Fruit fly (Drosophila melanogaster) whole organism, embryonic: ENCODE measurements around the gene CG31997.

Experiments
- Blimp-1 ChIP-seq: fragments of 200-800 bp; sonication (Bioruptor generic); optimal IDR thresholded peaks from 3 replicates; lab custom pipeline; 2018; ENCODE audit warnings: missing biosample characterization, missing genetic modification characterization, mild to moderate bottlenecking, moderate library complexity, missing genetic modification reagents
- BtbVII ChIP-seq: fragments of 200-800 bp; sonication (Bioruptor generic); optimal IDR thresholded peaks from 3 replicates; lab custom pipeline; 2017; ENCODE audit warnings: missing biosample characterization, mild to moderate bottlenecking, missing genetic modification characterization
- CG10654 ChIP-seq: fragments of 200-800 bp; sonication (Bioruptor generic); optimal IDR thresholded peaks from 2 replicates; lab custom pipeline; 2016; ENCODE audit warnings: missing biosample characterization, missing genetic modification characterization
- CG11560 ChIP-seq: fragments of 200-800 bp; sonication (Bioruptor generic); IDR thresholded peaks from 3 replicates; pipeline ENCODE4 v1.3.6; 2022; ENCODE audit warnings: missing biosample characterization, missing genetic modification characterization
- CG12071 ChIP-seq: fragments of 200-800 bp; sonication (Bioruptor generic); optimal IDR thresholded peaks from 3 replicates; lab custom pipeline; 2018; ENCODE audit warnings: missing biosample characterization, mild to moderate bottlenecking, missing genetic modification characterization
- CG12744 ChIP-seq: fragments of 200-800 bp; sonication (Bioruptor generic); optimal IDR thresholded peaks from 2 replicates; lab custom pipeline; 2016; ENCODE audit warnings: missing biosample characterization, missing genetic modification characterization
- CG13624 ChIP-seq: fragments of 200-800 bp; sonication (Bioruptor generic); optimal IDR thresholded peaks from 2 replicates; lab custom pipeline; 2016; ENCODE audit warnings: missing biosample characterization, missing genetic modification characterization
- CG14441 ChIP-seq: fragments of 200-800 bp; sonication (Bioruptor generic); IDR thresholded peaks from 2 replicates; pipeline ENCODE4 v1.3.6; 2022; ENCODE audit warnings: missing biosample characterization, missing genetic modification characterization
- CG16813 ChIP-seq: fragments of 200-800 bp; sonication (Bioruptor generic); IDR thresholded peaks from 3 replicates; pipeline ENCODE4 v1.3.6; 2022; ENCODE audit warnings: missing biosample characterization, missing genetic modification characterization; ENCODE audit not compliant: partially characterized antibody
- CG17186 ChIP-seq: fragments of 200-800 bp; sonication (Bioruptor generic); optimal IDR thresholded peaks from 3 replicates; lab custom pipeline; 2017; ENCODE audit warnings: missing biosample characterization, missing genetic modification reagents, missing genetic modification characterization
- CG17328 ChIP-seq: fragments of 200-800 bp; sonication (Bioruptor generic); IDR thresholded peaks from 2 replicates; pipeline ENCODE4 v1.3.6; 2022; ENCODE audit warnings: missing biosample characterization, missing genetic modification characterization
- CG17359 ChIP-seq: fragments of 200-800 bp; sonication (Bioruptor generic); optimal IDR thresholded peaks from 3 replicates; lab custom pipeline; 2018; ENCODE audit warnings: missing biosample characterization, mild to moderate bottlenecking, missing genetic modification characterization, moderate library complexity
- CG2712 ChIP-seq: fragments of 200-800 bp; optimal IDR thresholded peaks from 3 replicates; lab custom pipeline; 2019; ENCODE audit warnings: missing biosample characterization, mild to moderate bottlenecking, missing genetic modification characterization, moderate library complexity
- CG3065 ChIP-seq: fragments of 200-800 bp; sonication (Bioruptor generic); optimal IDR thresholded peaks from 2 replicates; lab custom pipeline; 2016; ENCODE audit warnings: missing biosample characterization, missing genetic modification characterization
- CG32767 ChIP-seq: fragments of 200-800 bp; sonication (Bioruptor generic); IDR thresholded peaks from 2 replicates; pipeline ENCODE4 v1.3.6; 2022; ENCODE audit warnings: missing biosample characterization, missing genetic modification characterization
- CG3281 ChIP-seq: fragments of 200-800 bp; sonication (Bioruptor generic); optimal IDR thresholded peaks from 3 replicates; lab custom pipeline; 2017; ENCODE audit warnings: missing biosample characterization, mild to moderate bottlenecking, missing genetic modification characterization
- CG3838 ChIP-seq: fragments of 200-800 bp; sonication (Bioruptor generic); optimal IDR thresholded peaks from 3 replicates; lab custom pipeline; 2016; ENCODE audit warnings: missing biosample characterization, missing genetic modification characterization
- CG4617 ChIP-seq: fragments of 200-800 bp; sonication (Bioruptor generic); optimal IDR thresholded peaks from 3 replicates; lab custom pipeline; 2016; ENCODE audit warnings: missing biosample characterization, missing genetic modification characterization, borderline replicate concordance
- CG4730 ChIP-seq: fragments of 200-800 bp; sonication (Bioruptor generic); IDR thresholded peaks from 2 replicates; pipeline ENCODE4 v1.3.6; 2022; ENCODE audit warnings: missing biosample characterization, missing genetic modification characterization
- CG5245 ChIP-seq: fragments of 200-800 bp; sonication (Bioruptor generic); optimal IDR thresholded peaks from 3 replicates; lab custom pipeline; 2016; ENCODE audit warnings: missing biosample characterization, missing genetic modification characterization
- CG7556 ChIP-seq: fragments of 200-800 bp; sonication (Bioruptor generic); optimal IDR thresholded peaks from 2 replicates; lab custom pipeline; 2017; ENCODE audit warnings: missing biosample characterization, mild to moderate bottlenecking, missing genetic modification characterization
- Dek ChIP-seq: fragments of 200-800 bp; sonication (Bioruptor generic); optimal IDR thresholded peaks from 3 replicates; lab custom pipeline; 2019; ENCODE audit warnings: missing biosample characterization, mild to moderate bottlenecking, missing genetic modification characterization, moderate library complexity
- Dfd ChIP-seq, 2 experiments: fragments of >200 bp; optimal IDR thresholded peaks; 2 replicates each; lab custom pipeline; 2017; ENCODE audit warnings: missing biosample characterization in 2 of 2, missing genetic modification characterization in 2 of 2
- Elba2 ChIP-seq: fragments of 200-800 bp; sonication (Bioruptor generic); optimal IDR thresholded peaks from 3 replicates; lab custom pipeline; 2016; ENCODE audit warnings: missing biosample characterization, missing genetic modification characterization
- Fer1 ChIP-seq: fragments of 200-800 bp; sonication (Bioruptor generic); optimal IDR thresholded peaks from 2 replicates; lab custom pipeline; 2017; ENCODE audit warnings: missing biosample characterization, mild to moderate bottlenecking, missing genetic modification characterization
- Gug ChIP-seq: fragments of 200-800 bp; sonication (Bioruptor generic); IDR thresholded peaks from 4 replicates; pipeline ENCODE4 v1.3.6; 2022; ENCODE audit warnings: missing biosample characterization, missing genetic modification characterization
- HmgZ ChIP-seq: fragments of 200-800 bp; sonication (Bioruptor generic); optimal IDR thresholded peaks from 2 replicates; lab custom pipeline; 2018; ENCODE audit warnings: missing biosample characterization, mild to moderate bottlenecking, missing genetic modification characterization
- Hmr ChIP-seq: fragments of 200-800 bp; sonication (Bioruptor generic); optimal IDR thresholded peaks from 3 replicates; lab custom pipeline; 2017; ENCODE audit warnings: mild to moderate bottlenecking, missing biosample characterization, missing genetic modification reagents, missing genetic modification characterization
- Neu2 ChIP-seq: fragments of 200-800 bp; sonication (Bioruptor generic); optimal IDR thresholded peaks from 3 replicates; lab custom pipeline; 2016; ENCODE audit warnings: missing biosample characterization, missing genetic modification characterization, borderline replicate concordance
- Nf-YA ChIP-seq: fragments of 200-800 bp; sonication (Bioruptor generic); IDR thresholded peaks from 2 replicates; pipeline ENCODE4 v1.3.6; 2022; ENCODE audit warnings: missing biosample characterization, missing genetic modification characterization
- Oaz ChIP-seq: fragments of 200-800 bp; sonication (Bioruptor generic); IDR thresholded peaks from 2 replicates; pipeline ENCODE4 v1.3.6; 2022; ENCODE audit warnings: missing biosample characterization, missing genetic modification characterization
- Poxn ChIP-seq: fragments of 200-800 bp; sonication (Bioruptor generic); IDR thresholded peaks from 2 replicates; pipeline ENCODE4 v1.3.6; 2022; ENCODE audit warnings: missing biosample characterization, missing genetic modification characterization
- Six4 ChIP-seq: fragments of 200-800 bp; sonication (Bioruptor generic); optimal IDR thresholded peaks from 2 replicates; lab custom pipeline; 2016; ENCODE audit warnings: missing biosample characterization, missing genetic modification characterization
- Sry-δ ChIP-seq: fragments of 200-800 bp; sonication (Bioruptor generic); optimal IDR thresholded peaks from 2 replicates; lab custom pipeline; 2016; ENCODE audit warnings: missing biosample characterization, missing genetic modification characterization
- Tbp ChIP-seq: fragments of >200 bp; optimal IDR thresholded peaks from 2 replicates; lab custom pipeline; 2018; ENCODE audit warnings: missing biosample characterization, missing genetic modification characterization
- ac ChIP-seq: fragments of 200-800 bp; sonication (Bioruptor generic); optimal IDR thresholded peaks from 3 replicates; lab custom pipeline; 2017; ENCODE audit warnings: missing biosample characterization, mild to moderate bottlenecking, missing genetic modification characterization
- crp ChIP-seq, 2 experiments: fragments of 200-800 bp; sonication (Bioruptor generic); optimal IDR thresholded peaks; 2 replicates in 1 of 2; 3 replicates in 1 of 2; lab custom pipeline; 2017; ENCODE audit warnings: missing biosample characterization in 2 of 2, missing genetic modification characterization in 2 of 2, mild to moderate bottlenecking in 1 of 2, moderate library complexity in 1 of 2
- disco-r ChIP-seq: fragments of 200-800 bp; sonication (Bioruptor generic); optimal IDR thresholded peaks from 2 replicates; lab custom pipeline; 2016; ENCODE audit warnings: missing biosample characterization, missing genetic modification characterization
- dmrt11E ChIP-seq: fragments of 200-800 bp; sonication (Bioruptor generic); optimal IDR thresholded peaks from 3 replicates; lab custom pipeline; 2018; ENCODE audit warnings: missing biosample characterization, mild to moderate bottlenecking, missing genetic modification characterization, moderate library complexity
- gt ChIP-seq: fragments of 200-800 bp; sonication (Bioruptor generic); IDR thresholded peaks from 2 replicates; pipeline ENCODE4 v1.3.6; 2022; ENCODE audit warnings: missing biosample characterization, missing genetic modification characterization
- hbn ChIP-seq: fragments of 200-800 bp; sonication (Bioruptor generic); IDR thresholded peaks from 2 replicates; pipeline ENCODE4 v1.3.6; 2022; ENCODE audit warnings: missing biosample characterization, missing genetic modification characterization; ENCODE audit not compliant: partially characterized antibody
- maf-S ChIP-seq: fragments of 200-800 bp; sonication (Bioruptor generic); optimal IDR thresholded peaks from 2 replicates; lab custom pipeline; 2016; ENCODE audit warnings: missing biosample characterization, missing genetic modification characterization
- mam ChIP-seq: fragments of 200-800 bp; sonication (Bioruptor generic); optimal IDR thresholded peaks from 3 replicates; lab custom pipeline; 2016; ENCODE audit warnings: missing biosample characterization, missing genetic modification characterization
- onecut ChIP-seq: fragments of 200-800 bp; sonication (Bioruptor generic); IDR thresholded peaks from 2 replicates; pipeline ENCODE4 v1.3.6; 2022; ENCODE audit warnings: missing biosample characterization, missing genetic modification characterization
- pnt ChIP-seq: fragments of 200-800 bp; sonication (Bioruptor generic); optimal IDR thresholded peaks from 3 replicates; lab custom pipeline; 2016; ENCODE audit warnings: missing biosample characterization, missing genetic modification characterization
- run ChIP-seq: fragments of 200-800 bp; sonication (Bioruptor generic); optimal IDR thresholded peaks from 3 replicates; lab custom pipeline; 2018; ENCODE audit warnings: missing biosample characterization, mild to moderate bottlenecking, missing genetic modification characterization
- stc ChIP-seq: fragments of 200-800 bp; sonication (Bioruptor generic); IDR thresholded peaks from 2 replicates; pipeline ENCODE4 v1.3.6; 2022; ENCODE audit warnings: missing biosample characterization, missing genetic modification characterization
- tgo ChIP-seq: fragments of 200-800 bp; sonication (Bioruptor generic); IDR thresholded peaks from 3 replicates; pipeline ENCODE4 v1.3.6; 2022; ENCODE audit warnings: missing biosample characterization, missing genetic modification characterization
- usp ChIP-seq: fragments of >200 bp; optimal IDR thresholded peaks from 2 replicates; lab custom pipeline; 2017; ENCODE audit warnings: missing biosample characterization, missing genetic modification characterization
- vnd ChIP-seq: fragments of 200-800 bp; sonication (Bioruptor generic); IDR thresholded peaks from 3 replicates; pipeline ENCODE4 v1.3.6; 2022; ENCODE audit warnings: missing biosample characterization, missing genetic modification characterization; ENCODE audit not compliant: partially characterized antibody
- z ChIP-seq: fragments of 200-800 bp; sonication (Bioruptor generic); IDR thresholded peaks from 3 replicates; pipeline ENCODE4 v1.3.6; 2022; ENCODE audit warnings: missing biosample characterization, missing genetic modification characterization

Gene CG31997

dm6 chr4:131958-132623, 23.8 kb downstream of the CG31997 start, which contains the start of gene anne (continued):
- no peak for TF ChIP-seq ac
- no peak for TF ChIP-seq BtbVII (GFP tag; lab: Kevin White, UChicago)
- no peak for TF ChIP-seq CG10654 (GFP tag; lab: Kevin White, UChicago)
- no peak for TF ChIP-seq CG4730
- TF ChIP-seq Dek (tag; lab: Kevin White, UChicago) = no peak
- TF ChIP-seq CG17359 = no peak
- 0 out of 2 replicates have a peak, but pooled peaks have one; percentile 47 for TF ChIP-seq CG32767 (GFP tag; lab: Robert Waterston, UW)
- TF ChIP-seq crp (GFP tag; optimal IDR thresholded peaks at IDR 0.05; lab: Kevin White, UChicago) = no peak
- no peak for TF ChIP-seq run (tag; lab: Kevin White, UChicago)
- TF ChIP-seq CG12071 (GFP tag; lab: Kevin White, UChicago) = no peak
- no peak for TF ChIP-seq maf-S
- peak; percentile 53 for TF ChIP-seq CG17186 (GFP tag; lab: Kevin White, UChicago)
- no peak for TF ChIP-seq CG13624 (GFP tag; lab: Kevin White, UChicago)
- TF ChIP-seq CG7556 = no peak
- no peak for TF ChIP-seq Oaz (GFP tag; lab: Robert Waterston, UW)
- no peak for TF ChIP-seq CG5245 (GFP tag; lab: Kevin White, UChicago)
- TF ChIP-seq CG16813 (GFP tag; lab: Robert Waterston, UW) = no peak
- peak; percentile 41 for TF ChIP-seq dmrt11E
- TF ChIP-seq disco-r (GFP tag; lab: Kevin White, UChicago) = no peak
- TF ChIP-seq Tbp (GFP tag; lab: Kevin White, UChicago) = no peak
- no peak for TF ChIP-seq CG17328
- no peak for TF ChIP-seq usp (GFP tag; lab: Kevin White, UChicago)
- no peak for TF ChIP-seq Neu2 (GFP tag; lab: Kevin White, UChicago)
- no peak for TF ChIP-seq Six4 (GFP tag; lab: Kevin White, UChicago)
- peak in 1 of 2 experiments; percentile 9 for TF ChIP-seq Dfd (GFP tag; optimal IDR thresholded peaks at IDR 0.05; lab: Kevin White, UChicago)
- TF ChIP-seq CG3065 (GFP tag; lab: Kevin White, UChicago) = no peak
- no peak for TF ChIP-seq vnd (GFP tag; lab: Robert Waterston, UW)
- TF ChIP-seq CG2712 (tag; lab: Kevin White, UChicago) = peak; percentile 64
- no peak for TF ChIP-seq stc (GFP tag; lab: Robert Waterston, UW)
- TF ChIP-seq Gug (GFP tag; lab: Robert Waterston, UW) = no peak
- no peak for TF ChIP-seq Elba2
- TF ChIP-seq hbn = no peak
- no peak for TF ChIP-seq onecut (GFP tag; lab: Robert Waterston, UW)
- no peak for TF ChIP-seq Nf-YA (GFP tag; lab: Robert Waterston, UW)
- no peak for TF ChIP-seq CG14441 (GFP tag; lab: Robert Waterston, UW)
- no peak for TF ChIP-seq z
- TF ChIP-seq pnt (GFP tag; lab: Kevin White, UChicago) = no peak
- peak; percentile 4 for TF ChIP-seq mam (GFP tag; lab: Kevin White, UChicago)
- TF ChIP-seq Hmr (GFP tag; lab: Kevin White, UChicago) = no peak
- TF ChIP-seq CG3838 = no peak
- no peak for TF ChIP-seq CG3281 (GFP tag; lab: Kevin White, UChicago)
- no peak for TF ChIP-seq Poxn (GFP tag; lab: Robert Waterston, UW)
- no peak for TF ChIP-seq CG11560 (tag; lab: Robert Waterston, UW)
- no peak for TF ChIP-seq Fer1 (GFP tag; lab: Kevin White, UChicago)
- TF ChIP-seq Sry-δ (GFP tag; lab: Kevin White, UChicago) = peak; percentile 51
- TF ChIP-seq gt (GFP tag; lab: Robert Waterston, UW) = no peak
- no peak for TF ChIP-seq tgo (GFP tag; lab: Robert Waterston, UW)
- no peak for TF ChIP-seq Blimp-1 (GFP tag; lab: Kevin White, UChicago)
- TF ChIP-seq HmgZ (tag; lab: Kevin White, UChicago) = peak; percentile 59
- no peak for TF ChIP-seq CG12744 (GFP tag; lab: Kevin White, UChicago)
- peak; percentile 92 for TF ChIP-seq CG4617 (GFP tag; lab: Kevin White, UChicago)
